Fruit fly (Drosophila melanogaster): ENCODE data around the gene CG14636.

DNA sequence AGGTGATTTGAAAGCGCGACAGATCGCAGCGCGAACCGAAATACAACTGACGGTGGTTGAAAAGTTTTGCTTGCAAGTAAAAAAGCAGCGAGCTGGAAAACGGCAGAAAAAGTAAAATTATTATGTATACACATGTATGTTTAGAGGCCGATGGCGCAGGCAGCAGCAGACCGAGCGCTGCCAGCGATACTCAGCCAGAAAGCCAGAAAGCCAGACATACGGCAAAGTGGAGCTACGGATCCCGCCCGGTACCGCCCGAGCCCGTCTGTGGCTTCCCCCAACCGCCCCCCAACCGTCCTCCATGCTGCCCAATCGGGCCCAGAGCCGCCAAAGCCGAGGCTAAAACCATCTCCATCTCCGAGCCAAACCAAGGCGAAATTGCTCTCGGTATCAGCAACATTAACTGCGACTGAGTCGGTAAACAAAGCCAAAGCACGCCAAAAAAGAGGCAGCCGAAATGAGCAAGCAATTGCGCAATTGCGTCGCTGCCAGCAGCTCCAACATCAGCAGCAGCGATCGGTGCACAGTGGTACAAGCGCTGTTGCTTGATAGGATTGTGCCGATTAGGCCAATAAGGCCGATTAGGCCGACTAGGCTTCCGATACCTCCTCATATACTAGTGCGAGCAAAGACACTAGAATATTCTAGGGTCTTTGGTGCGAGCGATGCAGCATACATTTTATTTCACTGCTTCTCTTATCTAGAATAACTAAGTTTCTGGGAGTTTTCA, at the start of gene CG14636:
- TF ChIP-seq CG10669 (GFP tag; optimal IDR thresholded peaks at IDR 0.05) (peak; percentile 46), eg (GFP tag; IDR thresholded peaks at IDR 0.05) (peak; percentile 69), CG3032 (tag; optimal IDR thresholded peaks at IDR 0.05) (peak; percentile 47), OdsH (GFP tag; optimal IDR thresholded peaks at IDR 0.05) (peak; percentile 68), CG4318 (GFP tag; optimal IDR thresholded peaks at IDR 0.05) (peak; percentile 64), Hr39 (GFP tag; optimal IDR thresholded peaks at IDR 0.05) (peak; percentile 72), esn (GFP tag; optimal IDR thresholded peaks at IDR 0.05) (peak; percentile 44), Met (GFP tag; optimal IDR thresholded peaks at IDR 0.05) (peak; percentile 61), salr (GFP tag; optimal IDR thresholded peaks at IDR 0.05) (peak in 1 of 2 experiments; percentile 10), pdm3 (GFP tag; optimal IDR thresholded peaks at IDR 0.05) (peak; percentile 76), spab (GFP tag; optimal IDR thresholded peaks at IDR 0.05) (peak; percentile 11), Blimp-1 (GFP tag; optimal IDR thresholded peaks at IDR 0.05) (no peak), Lpt (GFP tag; optimal IDR thresholded peaks at IDR 0.05) (peak; percentile 52), CG11294 (GFP tag; IDR thresholded peaks at IDR 0.05) (peak; percentile 55)
